Fruit fly (Drosophila melanogaster): ENCODE data around the gene PrBP.

DNA sequence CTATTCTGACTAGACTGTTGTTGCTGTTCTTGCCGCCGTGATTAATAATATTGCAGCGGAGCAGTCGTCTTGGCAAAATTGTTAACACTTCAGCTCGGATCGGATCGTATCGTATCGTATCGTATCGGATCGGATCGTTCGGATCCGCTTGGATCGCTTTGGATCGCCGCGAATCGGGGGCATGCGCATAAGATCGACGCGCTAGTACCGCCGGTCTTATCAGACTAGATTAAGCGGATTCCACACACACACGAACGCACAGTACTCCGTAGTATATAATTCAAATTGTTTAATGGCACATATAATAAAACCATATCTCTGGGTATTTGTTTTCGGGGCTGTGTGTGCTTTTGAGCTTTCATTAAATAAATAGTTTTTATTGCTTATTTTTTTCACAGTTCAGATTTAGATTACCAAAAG, 14.2 kb upstream of the PrBP start:
- TF ChIP-seq Gug (GFP tag; IDR thresholded peaks at IDR 0.05) (no peak), Blimp-1 (GFP tag; optimal IDR thresholded peaks at IDR 0.05) (no peak), ss (GFP tag; optimal IDR thresholded peaks at IDR 0.05) (no peak), svp (GFP tag) (peak; percentile 89), CG3919 (GFP tag; optimal IDR thresholded peaks at IDR 0.05) (no peak), topi (GFP tag; optimal IDR thresholded peaks at IDR 0.05) (no peak), CG34406 (GFP tag; optimal IDR thresholded peaks at IDR 0.05) (no peak), fkh (GFP tag; optimal IDR thresholded peaks at IDR 0.05) (peak; percentile 56), Ets96B (tag; optimal IDR thresholded peaks at IDR 0.05) (no peak), CG6163 (GFP tag; IDR thresholded peaks at IDR 0.05) (no peak), CG7368 (GFP tag; optimal IDR thresholded peaks at IDR 0.05) (no peak)

Measured in whole organism, prepupa.